Worm (Caenorhabditis elegans): ENCODE data around the gene tsp-21.

The tsp-21 gene

DNA sequence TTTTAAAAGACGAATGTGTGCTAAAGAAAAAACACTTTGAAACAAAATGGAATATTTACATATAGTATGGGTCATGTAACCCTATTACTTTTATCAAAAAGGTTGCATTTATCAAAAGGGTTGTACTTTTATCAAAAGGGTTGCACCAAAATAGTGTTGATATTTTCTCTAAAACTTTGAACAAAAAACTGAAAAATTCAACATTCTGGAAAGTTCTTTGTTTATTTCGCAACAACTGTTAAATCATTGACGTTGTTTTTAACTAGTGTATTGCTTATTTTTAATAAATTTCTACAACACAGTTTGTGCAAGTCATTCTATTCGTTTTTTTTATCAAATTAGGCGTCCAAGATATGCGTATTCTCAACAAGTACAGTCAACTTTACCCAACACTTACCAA, 6.4 kb downstream of the tsp-21 start, which contains the start of the genes C17G1.5 and C17G1.14:
Gene C17G1.5, plus strand, starts transcription at position 266 of the 400 bp plus-strand sequence.
Gene C17G1.14, plus strand, starts transcription at position 277 of the 400 bp plus-strand sequence.
- TF ChIP-seq unc-3 (GFP tag; conservative IDR thresholded peaks at IDR 0.05) (no peak), unc-3 (tag; optimal IDR thresholded peaks at IDR 0.05) (no peak), syd-9 (tag; optimal IDR thresholded peaks at IDR 0.05) (no peak), sox-4 (tag; optimal IDR thresholded peaks at IDR 0.05) (no peak), ceh-48 (tag; optimal IDR thresholded peaks at IDR 0.05) (no peak), hlh-8 (tag; optimal IDR thresholded peaks at IDR 0.05) (no peak), ttx-3 (tag; optimal IDR thresholded peaks at IDR 0.05) (no peak)

DNA sequence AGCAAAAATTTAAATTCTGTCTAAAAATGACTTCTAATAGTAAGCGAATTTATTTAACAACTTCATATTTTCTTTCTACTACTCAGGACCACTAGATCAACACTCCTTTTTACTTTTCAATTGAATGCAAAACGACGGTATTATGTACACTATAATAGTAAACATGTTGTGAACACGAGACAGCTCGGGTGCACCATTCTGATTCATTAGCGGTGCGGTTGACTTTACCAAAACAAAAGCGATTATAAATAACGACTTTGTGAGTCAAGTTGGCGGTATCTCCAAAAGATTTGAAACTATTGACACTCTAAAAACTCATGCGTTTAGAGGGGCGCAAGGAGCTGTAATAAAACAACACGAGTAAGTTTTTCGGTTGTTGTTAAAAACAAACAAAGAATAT, 8.4 kb downstream of the tsp-21 start:
- TF ChIP-seq odd-2 (tag; optimal IDR thresholded peaks at IDR 0.05) = no peak
- TF ChIP-seq ceh-34 (tag; optimal IDR thresholded peaks at IDR 0.05) = no peak
- TF ChIP-seq ceh-22 (tag; optimal IDR thresholded peaks at IDR 0.05) = no peak
- TF ChIP-seq K09A11.1 (tag; optimal IDR thresholded peaks at IDR 0.05; ENCODE audit: insufficient read depth) = no peak
- no peak for TF ChIP-seq sdc-2 (tag; optimal IDR thresholded peaks at IDR 0.05)

DNA sequence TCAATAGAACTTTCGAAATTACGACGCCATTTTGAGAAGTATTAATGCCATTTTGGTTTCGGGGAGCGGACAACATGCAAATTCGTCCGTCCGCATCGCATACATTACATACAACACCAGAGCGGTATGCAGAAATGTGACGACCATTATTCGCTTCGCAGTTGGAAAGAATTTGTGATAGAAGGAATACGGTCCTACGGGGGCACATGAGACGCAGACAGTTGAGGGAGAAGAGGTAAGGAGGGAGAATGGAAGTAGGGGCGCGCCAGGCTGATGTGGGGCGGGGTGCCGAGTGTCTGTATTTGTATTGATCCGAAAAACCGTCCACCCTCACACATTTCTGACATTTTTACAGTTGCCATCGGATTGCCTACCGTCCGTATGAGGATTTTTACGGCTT, 9.2 kb downstream of the tsp-21 start:
- TF ChIP-seq tbx-2 (tag; optimal IDR thresholded peaks at IDR 0.05) (no peak), sox-4 (tag; optimal IDR thresholded peaks at IDR 0.05) (no peak), rnt-1 (tag; optimal IDR thresholded peaks at IDR 0.05) (no peak), ceh-31 (tag; optimal IDR thresholded peaks at IDR 0.05) (peak; percentile 32), ceh-2 (tag; optimal IDR thresholded peaks at IDR 0.05) (no peak), odd-2 (tag; optimal IDR thresholded peaks at IDR 0.05) (no peak), ceh-34 (tag; optimal IDR thresholded peaks at IDR 0.05) (no peak), mec-3 (tag; optimal IDR thresholded peaks at IDR 0.05; ENCODE audit: borderline replicate concordance) (no peak), pros-1 (tag; optimal IDR thresholded peaks at IDR 0.05) (peak; percentile 19), hlh-6 (tag; optimal IDR thresholded peaks at IDR 0.05) (peak; percentile 23), ref-2 (tag; optimal IDR thresholded peaks at IDR 0.05) (peak; percentile 55), hlh-30 (tag; optimal IDR thresholded peaks at IDR 0.05; ENCODE audit: insufficient read depth) (no peak), lin-11 (tag; optimal IDR thresholded peaks at IDR 0.05) (no peak), ceh-24 (tag; optimal IDR thresholded peaks at IDR 0.05) (no peak), hlh-8 (tag; optimal IDR thresholded peaks at IDR 0.05) (no peak), lim-6 (tag; optimal IDR thresholded peaks at IDR 0.05) (no peak), tbx-7 (tag; optimal IDR thresholded peaks at IDR 0.05) (no peak), ama-1 (optimal IDR thresholded peaks at IDR 0.05) (no peak), ahr-1 (tag; optimal IDR thresholded peaks at IDR 0.05) (no peak), unc-55 (GFP tag; optimal IDR thresholded peaks at IDR 0.05) (no peak)

- no peak for TF ChIP-seq Y22D7AL.16 (tag; optimal IDR thresholded peaks at IDR 0.05)
- no peak for TF ChIP-seq ceh-31 (tag; optimal IDR thresholded peaks at IDR 0.05)
These were observed 16.4 kb downstream of the tsp-21 start for ce11 chrX:9948528-9948927.

- TF ChIP-seq sox-2 (GFP tag; IDR thresholded peaks at IDR 0.05) = no peak
- no peak for TF ChIP-seq unc-3 (GFP tag; conservative IDR thresholded peaks at IDR 0.05)
- no peak for TF ChIP-seq unc-3 (tag; optimal IDR thresholded peaks at IDR 0.05)
- no peak for TF ChIP-seq fkh-6 (tag; optimal IDR thresholded peaks at IDR 0.05)
- TF ChIP-seq nfya-1 (tag; optimal IDR thresholded peaks at IDR 0.05) = no peak
- no peak for TF ChIP-seq sdc-2 (tag; optimal IDR thresholded peaks at IDR 0.05)
- TF ChIP-seq tbx-7 (tag; optimal IDR thresholded peaks at IDR 0.05) = no peak
- no peak for TF ChIP-seq hlh-6 (tag; optimal IDR thresholded peaks at IDR 0.05)
- no peak for TF ChIP-seq che-1 (tag; optimal IDR thresholded peaks at IDR 0.05)
- TF ChIP-seq tbx-2 (tag; optimal IDR thresholded peaks at IDR 0.05) = no peak
- no peak for TF ChIP-seq unc-55 (GFP tag; optimal IDR thresholded peaks at IDR 0.05)
- no peak for TF ChIP-seq ceh-2 (tag; optimal IDR thresholded peaks at IDR 0.05)
- no peak for TF ChIP-seq gmeb-2 (tag; optimal IDR thresholded peaks at IDR 0.05)
- no peak for TF ChIP-seq pros-1 (tag; optimal IDR thresholded peaks at IDR 0.05)
- no peak for TF ChIP-seq hlh-15 (tag; optimal IDR thresholded peaks at IDR 0.05)
- no peak for TF ChIP-seq hlh-30 (tag; optimal IDR thresholded peaks at IDR 0.05; ENCODE audit: insufficient read depth)
These were observed 16.8 kb downstream of the tsp-21 start, which contains the start of gene nas-37 for ce11 chrX:9948963-9949362. Gene nas-37, minus strand, starts transcription at chrX:9949063.

Data from whole organism, late embryonic.